Comparison of ENCODE assay signal across 5 fruit fly cellular contexts in the genomic region with DNA sequence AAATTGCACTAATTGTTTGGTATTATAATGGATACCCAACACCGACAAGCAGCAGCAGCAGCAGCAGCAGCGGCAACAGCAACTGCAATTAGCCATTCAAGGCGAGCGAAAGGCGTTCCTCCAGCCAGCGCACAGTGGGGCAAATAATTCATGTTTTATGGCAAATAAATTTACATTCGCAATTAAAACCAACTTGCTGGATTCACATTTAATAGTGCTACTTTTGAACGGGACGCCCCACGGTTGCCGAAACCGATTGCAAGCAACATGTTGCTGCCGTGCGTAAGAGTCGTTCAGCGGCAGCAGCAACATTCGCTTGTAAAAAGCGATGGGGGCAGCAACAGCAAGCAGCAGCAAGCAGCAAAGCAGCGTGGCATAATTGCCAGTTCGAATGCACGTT.
TF ChIP-seq lines count a peak whose summit lies in the region.

No protein-coding gene starts in this region.

- TF ChIP-seq CTCF in whole organism, embryonic (GFP tag; optimal IDR thresholded peaks at IDR 0.05; lab: Kevin White, UChicago), result no peak

TF ChIP-seq in whole organism, 6 proteins besides CTCF, POLR2A, EP300 and RAD21:
- TF ChIP-seq usp (GFP tag; optimal IDR thresholded peaks at IDR 0.05; lab: Kevin White, UChicago), result no peak
- TF ChIP-seq EcR (GFP tag; optimal IDR thresholded peaks at IDR 0.05; lab: Kevin White, UChicago), result no peak
- no peak for TF ChIP-seq psq (optimal IDR thresholded peaks at IDR 0.05; lab: Kevin White, UChicago)
- no peak for TF ChIP-seq CG8478 (optimal IDR thresholded peaks at IDR 0.05; lab: Kevin White, UChicago)
- TF ChIP-seq Dll (optimal IDR thresholded peaks at IDR 0.05; lab: Kevin White, UChicago), result peak; percentile 8

TF ChIP-seq in whole organism, embryonic, 481 proteins besides CTCF, POLR2A, EP300 and RAD21 (continues in another document):
- TF ChIP-seq fu2 (GFP tag; optimal IDR thresholded peaks at IDR 0.05; lab: Kevin White, UChicago) (no peak), corto (GFP tag; optimal IDR thresholded peaks at IDR 0.05; lab: Kevin White, UChicago) (peak; percentile 8), CG13287 (GFP tag; IDR thresholded peaks at IDR 0.05; lab: Robert Waterston, UW; ENCODE audit: partially characterized antibody) (no peak), Nf-YB (GFP tag; optimal IDR thresholded peaks at IDR 0.05; lab: Kevin White, UChicago) (no peak), Kr (GFP tag; optimal IDR thresholded peaks at IDR 0.05; lab: Kevin White, UChicago) (no peak), bowl (GFP tag; IDR thresholded peaks at IDR 0.05; lab: Robert Waterston, UW) (no peak), CG7745 (tag; optimal IDR thresholded peaks at IDR 0.05; lab: Kevin White, UChicago) (no peak), Ets65A (GFP tag; lab: Kevin White, UChicago) (peak; percentile 46), NC2β (GFP tag; optimal IDR thresholded peaks at IDR 0.05; lab: Kevin White, UChicago) (no peak), MBD-R2 (GFP tag; IDR thresholded peaks at IDR 0.05; lab: Robert Waterston, UW) (no peak), slou (GFP tag; optimal IDR thresholded peaks at IDR 0.05; lab: Kevin White, UChicago) (no peak), CG32772 (GFP tag; IDR thresholded peaks at IDR 0.05; lab: Robert Waterston, UW) (peak; percentile 16; the same call in 1 of the 2 replicates), nom (GFP tag; optimal IDR thresholded peaks at IDR 0.05; lab: Kevin White, UChicago) (peak; percentile 12), CG11504 (tag; optimal IDR thresholded peaks at IDR 0.05; lab: Kevin White, UChicago) (peak; percentile 95), mirr (GFP tag; optimal IDR thresholded peaks at IDR 0.05; lab: Kevin White, UChicago) (no peak), Mrtf (GFP tag; IDR thresholded peaks at IDR 0.05; lab: Robert Waterston, UW) (0 out of 3 replicates have a peak, but pooled peaks have one; percentile 7), CG17361 (GFP tag; IDR thresholded peaks at IDR 0.05; lab: Robert Waterston, UW) (no peak), kni (GFP tag; optimal IDR thresholded peaks at IDR 0.05; lab: Kevin White, UChicago) (no peak), vvl (GFP tag; IDR thresholded peaks at IDR 0.05; lab: Robert Waterston, UW) (no peak), CG2199 (GFP tag; IDR thresholded peaks at IDR 0.05; lab: Robert Waterston, UW) (peak; percentile 18; the same call in 1 of the 3 replicates), Lhr (GFP tag; optimal IDR thresholded peaks at IDR 0.05; lab: Kevin White, UChicago) (no peak)

TF ChIP-seq in whole organism, prepupa, 60 proteins besides CTCF, POLR2A, EP300 and RAD21 (continues in another document):
- TF ChIP-seq CG6276 (GFP tag; optimal IDR thresholded peaks at IDR 0.05; lab: Kevin White, UChicago) (peak; percentile 42), CG9139 (GFP tag; optimal IDR thresholded peaks at IDR 0.05; lab: Kevin White, UChicago) (peak; percentile 4), OdsH (GFP tag; optimal IDR thresholded peaks at IDR 0.05; lab: Kevin White, UChicago) (peak; percentile 37), Gug (GFP tag; IDR thresholded peaks at IDR 0.05; lab: Robert Waterston, UW) (0 out of 2 replicates have a peak, but pooled peaks have one; percentile 17), CG8319 (GFP tag; optimal IDR thresholded peaks at IDR 0.05; lab: Kevin White, UChicago) (no peak), eg (GFP tag; IDR thresholded peaks at IDR 0.05; lab: Robert Waterston, UW) (peak; percentile 69), Lpt (GFP tag; optimal IDR thresholded peaks at IDR 0.05; lab: Kevin White, UChicago) (no peak), pdm3 (GFP tag; optimal IDR thresholded peaks at IDR 0.05; lab: Kevin White, UChicago) (peak; percentile 28), CG10669 (GFP tag; optimal IDR thresholded peaks at IDR 0.05; lab: Kevin White, UChicago) (peak; percentile 25), ss (GFP tag; optimal IDR thresholded peaks at IDR 0.05; lab: Kevin White, UChicago) (peak; percentile 19 to 65), net (GFP tag; optimal IDR thresholded peaks at IDR 0.05; lab: Kevin White, UChicago) (peak; percentile 32), lz (GFP tag; optimal IDR thresholded peaks at IDR 0.05; lab: Kevin White, UChicago) (peak; percentile 26), topi (GFP tag; optimal IDR thresholded peaks at IDR 0.05; lab: Kevin White, UChicago) (peak; percentile 34), Sox102F (GFP tag; optimal IDR thresholded peaks at IDR 0.05; lab: Kevin White, UChicago) (peak; percentile 52), CG34406 (GFP tag; optimal IDR thresholded peaks at IDR 0.05; lab: Kevin White, UChicago) (peak; percentile 9), CG10631 (GFP tag; optimal IDR thresholded peaks at IDR 0.05; lab: Kevin White, UChicago) (no peak), svp (GFP tag; lab: Kevin White, UChicago) (peak; percentile 66), CG32006 (GFP tag; optimal IDR thresholded peaks at IDR 0.05; lab: Kevin White, UChicago) (peak; percentile 54), CG7368 (GFP tag; optimal IDR thresholded peaks at IDR 0.05; lab: Kevin White, UChicago) (peak; percentile 17), CG6854 (GFP tag; optimal IDR thresholded peaks at IDR 0.05; lab: Kevin White, UChicago) (no peak), Sox14 (GFP tag; optimal IDR thresholded peaks at IDR 0.05; lab: Kevin White, UChicago) (peak; percentile 23)

TF ChIP-seq in whole organism, pupa, 21 proteins besides CTCF, POLR2A, EP300 and RAD21:
- TF ChIP-seq D1 (tag; optimal IDR thresholded peaks at IDR 0.05; lab: Kevin White, UChicago), result no peak
- TF ChIP-seq CG9948 (tag; optimal IDR thresholded peaks at IDR 0.05; lab: Kevin White, UChicago), result no peak
- peak; percentile 28 for TF ChIP-seq CG14655 (GFP tag; optimal IDR thresholded peaks at IDR 0.05; lab: Kevin White, UChicago)
- TF ChIP-seq CG17806 (tag; optimal IDR thresholded peaks at IDR 0.05; lab: Kevin White, UChicago), result peak; percentile 41
- TF ChIP-seq rn (GFP tag; IDR thresholded peaks at IDR 0.05; lab: Robert Waterston, UW), result no peak
- TF ChIP-seq CG12605 (GFP tag; IDR thresholded peaks at IDR 0.05; lab: Robert Waterston, UW), result no peak; the same call in 1 of the 2 replicates
- TF ChIP-seq CG13204 (GFP tag; optimal IDR thresholded peaks at IDR 0.05; lab: Kevin White, UChicago), result peak; percentile 45
- TF ChIP-seq Ets98B (GFP tag; IDR thresholded peaks at IDR 0.05; lab: Robert Waterston, UW), result peak; percentile 63; the same call in 1 of the 2 replicates
- peak; percentile 68; the same call in 2 of the 3 replicates for TF ChIP-seq CG4496 (GFP tag; IDR thresholded peaks at IDR 0.05; lab: Robert Waterston, UW)
- TF ChIP-seq Pif1B (GFP tag; optimal IDR thresholded peaks at IDR 0.05; lab: Kevin White, UChicago), result peak; percentile 56
- peak; percentile 54 for TF ChIP-seq Pif1A (GFP tag; optimal IDR thresholded peaks at IDR 0.05; lab: Kevin White, UChicago)
- TF ChIP-seq CG32121 (GFP tag; IDR thresholded peaks at IDR 0.05; lab: Robert Waterston, UW), result no peak
- peak; percentile 10 for TF ChIP-seq CG8159 (tag; optimal IDR thresholded peaks at IDR 0.05; lab: Kevin White, UChicago)
- peak; percentile 61 for TF ChIP-seq fd96Ca (GFP tag; IDR thresholded peaks at IDR 0.05; lab: Robert Waterston, UW)
- TF ChIP-seq EcR (GFP tag; optimal IDR thresholded peaks at IDR 0.05; lab: Kevin White, UChicago), result no peak
- TF ChIP-seq CG34367 (tag; optimal IDR thresholded peaks at IDR 0.05; lab: Kevin White, UChicago), result peak; percentile 27
- TF ChIP-seq CG15710 (tag; optimal IDR thresholded peaks at IDR 0.05; lab: Kevin White, UChicago), result peak; percentile 17
- no peak for TF ChIP-seq CG10348 (GFP tag; IDR thresholded peaks at IDR 0.05; lab: Robert Waterston, UW)
- TF ChIP-seq Snoo (tag; optimal IDR thresholded peaks at IDR 0.05; lab: Kevin White, UChicago), result peak; percentile 20
- peak; percentile 10 for TF ChIP-seq CG8301 (tag; optimal IDR thresholded peaks at IDR 0.05; lab: Kevin White, UChicago)
- TF ChIP-seq gl (tag; optimal IDR thresholded peaks at IDR 0.05; lab: Kevin White, UChicago), result peak; percentile 12

TF ChIP-seq in whole organism, wandering third instar larva, 38 proteins besides CTCF, POLR2A, EP300 and RAD21:
- no peak for TF ChIP-seq dl (GFP tag; optimal IDR thresholded peaks at IDR 0.05; lab: Kevin White, UChicago; ENCODE audit: insufficient read depth in 1 of 2, partially characterized antibody in 2 of 2)
- TF ChIP-seq rgr (GFP tag; optimal IDR thresholded peaks at IDR 0.05; lab: Kevin White, UChicago), result peak; percentile 19
- TF ChIP-seq br (GFP tag; optimal IDR thresholded peaks at IDR 0.05; lab: Kevin White, UChicago), result peak; percentile 21
- no peak for TF ChIP-seq tai (GFP tag; optimal IDR thresholded peaks at IDR 0.05; lab: Kevin White, UChicago)
- no peak for TF ChIP-seq psq (GFP tag; optimal IDR thresholded peaks at IDR 0.05; lab: Kevin White, UChicago)
- TF ChIP-seq Vsx2 (GFP tag; optimal IDR thresholded peaks at IDR 0.05; lab: Kevin White, UChicago; ENCODE audit: partially characterized antibody), result no peak
- peak; percentile 32 for TF ChIP-seq ey (GFP tag; optimal IDR thresholded peaks at IDR 0.05; lab: Kevin White, UChicago)
- TF ChIP-seq Dfd (GFP tag; optimal IDR thresholded peaks at IDR 0.05; lab: Kevin White, UChicago), result peak; percentile 13
- no peak for TF ChIP-seq N (GFP tag; optimal IDR thresholded peaks at IDR 0.05; lab: Kevin White, UChicago)
- peak; percentile 36 for TF ChIP-seq HLH106 (tag; optimal IDR thresholded peaks at IDR 0.05; lab: Kevin White, UChicago)
- TF ChIP-seq h (GFP tag; optimal IDR thresholded peaks at IDR 0.05; lab: Kevin White, UChicago), result peak; percentile 27
- no peak for TF ChIP-seq Hr78 (GFP tag; optimal IDR thresholded peaks at IDR 0.05; lab: Kevin White, UChicago)
- no peak for TF ChIP-seq Dif (GFP tag; optimal IDR thresholded peaks at IDR 0.05; lab: Kevin White, UChicago; ENCODE audit: partially characterized antibody)
- no peak for TF ChIP-seq usp (GFP tag; optimal IDR thresholded peaks at IDR 0.05; lab: Kevin White, UChicago)
- peak; percentile 48 for TF ChIP-seq woc (GFP tag; optimal IDR thresholded peaks at IDR 0.05; lab: Kevin White, UChicago)
- TF ChIP-seq foxo (GFP tag; optimal IDR thresholded peaks at IDR 0.05; lab: Kevin White, UChicago), result peak in 1 of 2 experiments; percentile 24
- TF ChIP-seq Sp1 (GFP tag; optimal IDR thresholded peaks at IDR 0.05; lab: Kevin White, UChicago), result peak; percentile 10
- TF ChIP-seq lola (GFP tag; optimal IDR thresholded peaks at IDR 0.05; lab: Kevin White, UChicago), result no peak
- peak; percentile 34 for TF ChIP-seq fru (GFP tag; optimal IDR thresholded peaks at IDR 0.05; lab: Kevin White, UChicago)
- no peak for TF ChIP-seq Hr83 (GFP tag; optimal IDR thresholded peaks at IDR 0.05; lab: Kevin White, UChicago; ENCODE audit: poor library complexity, severe bottlenecking)
